Worm (Caenorhabditis elegans) whole organism, young adult: ENCODE results near the gene hot-9.

Source experiments
- B0019.2 ChIP-seq: fragments of 200-800 bp; sonication (Bioruptor generic); conservative IDR thresholded peaks from 2 replicates; pipeline ENCODE4 v1.3.6; 2022; ENCODE audit warnings: missing genetic modification reagents, missing genetic modification characterization, missing compliant biosample characterization
- B0035.1 ChIP-seq: sonication (generic microtip); optimal IDR thresholded peaks from 2 replicates; lab custom pipeline; 2016; ENCODE audit warnings: missing genetic modification characterization, mild to moderate bottlenecking, missing compliant biosample characterization, missing genotype, missing genetic modification reagents
- F22D6.2 ChIP-seq: sonication (generic microtip); optimal IDR thresholded peaks from 2 replicates; lab custom pipeline; 2016; ENCODE audit warnings: mild to moderate bottlenecking, missing genetic modification characterization, missing compliant biosample characterization
- F23B12.7 ChIP-seq: sonication (generic microtip); optimal IDR thresholded peaks from 2 replicates; lab custom pipeline; 2017; ENCODE audit warnings: missing genetic modification characterization, mild to moderate bottlenecking, missing compliant biosample characterization, antibody characterized with exemption, moderate library complexity; ENCODE audit not compliant: insufficient read depth
- F37B4.10 ChIP-seq: fragments of 200-800 bp; sonication (Bioruptor generic); IDR thresholded peaks from 2 replicates; pipeline ENCODE4 v1.3.6; 2022; ENCODE audit warnings: missing genetic modification characterization, missing compliant biosample characterization
- F39B2.1 ChIP-seq: fragments of 200-800 bp; sonication (Bioruptor generic); IDR thresholded peaks from 2 replicates; pipeline ENCODE4 v1.3.6; 2022; ENCODE audit warnings: missing genetic modification reagents, missing genetic modification characterization, missing compliant biosample characterization
- F49E8.2 ChIP-seq: sonication (generic microtip); optimal IDR thresholded peaks from 3 replicates; lab custom pipeline; 2017; ENCODE audit warnings: missing genetic modification characterization, mild to moderate bottlenecking, missing compliant biosample characterization, antibody characterized with exemption, moderate library complexity; ENCODE audit not compliant: insufficient read depth
- F55B11.4 ChIP-seq: sonication (generic microtip); optimal IDR thresholded peaks from 2 replicates; lab custom pipeline; 2016; ENCODE audit warnings: missing compliant biosample characterization, missing genetic modification characterization, borderline replicate concordance; ENCODE audit not compliant: insufficient read depth
- T07F8.4 ChIP-seq: sonication (generic microtip); optimal IDR thresholded peaks from 2 replicates; lab custom pipeline; 2016; ENCODE audit warnings: mild to moderate bottlenecking, missing genetic modification characterization, moderate library complexity, missing compliant biosample characterization
- ama-1 ChIP-seq, 3 experiments: fragments of 150-350 bp in 1 of 3; sonication (generic microtip) in 2 of 3; optimal IDR thresholded peaks; 2 replicates each; lab custom pipeline; 2014 to 2018; ENCODE audit warnings: missing biosample characterization in 2 of 3, missing genetic modification characterization in 2 of 3, missing genetic modification reagents in 2 of 3
- attf-5 ChIP-seq: fragments of 200-800 bp; sonication (Bioruptor generic); optimal IDR thresholded peaks from 2 replicates; lab custom pipeline; 2018; ENCODE audit warnings: mild to moderate bottlenecking, missing genetic modification characterization, missing compliant biosample characterization
- attf-6 ChIP-seq: fragments of 200-800 bp; sonication (Bioruptor generic); IDR thresholded peaks from 2 replicates; pipeline ENCODE4 v1.3.6; 2022; ENCODE audit warnings: missing genetic modification reagents, missing genetic modification characterization, missing compliant biosample characterization
- cebp-1 ChIP-seq, 2 experiments: fragments of 200-800 bp in 1 of 2; sonication (Bioruptor generic) in 1 of 2; sonication (generic microtip) in 1 of 2; IDR thresholded peaks in 1 of 2; optimal IDR thresholded peaks in 1 of 2; 2 replicates each; pipeline versions ENCODE4 v1.3.6 to Lab custom; 2017 to 2022; ENCODE audit warnings: missing compliant biosample characterization in 2 of 2, missing genetic modification characterization in 2 of 2, mild to moderate bottlenecking in 1 of 2, missing genetic modification reagents in 1 of 2, moderate library complexity in 1 of 2
- cebp-2 ChIP-seq: fragments of 200-800 bp; sonication (Bioruptor generic); IDR thresholded peaks from 2 replicates; pipeline ENCODE4 v1.3.6; 2022; ENCODE audit warnings: missing genetic modification characterization, missing compliant biosample characterization
- ceh-100 ChIP-seq: fragments of 200-800 bp; sonication (Bioruptor generic); IDR thresholded peaks from 2 replicates; pipeline ENCODE4 v1.3.6; 2022; ENCODE audit warnings: missing genetic modification reagents, missing genetic modification characterization, missing compliant biosample characterization
- ceh-58 ChIP-seq: fragments of 200-800 bp; sonication (Bioruptor generic); IDR thresholded peaks from 2 replicates; pipeline ENCODE4 v1.3.6; 2022; ENCODE audit warnings: missing genetic modification characterization, missing compliant biosample characterization
- ceh-79 ChIP-seq: sonication (generic microtip); optimal IDR thresholded peaks from 2 replicates; lab custom pipeline; 2017; ENCODE audit warnings: mild to moderate bottlenecking, missing genetic modification characterization, missing compliant biosample characterization
- ceh-91 ChIP-seq: fragments of 200-800 bp; sonication (Bioruptor generic); IDR thresholded peaks from 2 replicates; pipeline ENCODE4 v1.3.6; 2022; ENCODE audit warnings: missing genetic modification reagents, missing genetic modification characterization, missing compliant biosample characterization
- chd-7 ChIP-seq: sonication (generic microtip); optimal IDR thresholded peaks from 2 replicates; lab custom pipeline; 2016; ENCODE audit warnings: mild to moderate bottlenecking, missing genetic modification characterization, moderate library complexity, missing compliant biosample characterization
- dox-1 ChIP-seq: fragments of 200-800 bp; sonication (Bioruptor generic); IDR thresholded peaks from 2 replicates; pipeline ENCODE4 v1.3.6; 2022; ENCODE audit warnings: missing genetic modification reagents, missing genetic modification characterization, missing compliant biosample characterization
- dpff-1 ChIP-seq: sonication (generic microtip); optimal IDR thresholded peaks from 2 replicates; lab custom pipeline; 2017; ENCODE audit warnings: mild to moderate bottlenecking, missing genetic modification characterization, missing compliant biosample characterization
- efl-1 ChIP-seq: fragments of 150-350 bp; optimal IDR thresholded peaks from 2 replicates; lab custom pipeline; 2014; ENCODE audit warnings: missing biosample characterization, missing genetic modification reagents, missing genetic modification characterization
- egrh-3 ChIP-seq: fragments of 200-800 bp; sonication (Bioruptor generic); IDR thresholded peaks from 2 replicates; pipeline ENCODE4 v1.3.6; 2022; ENCODE audit warnings: missing genetic modification reagents, missing genetic modification characterization, missing compliant biosample characterization
- ets-4 ChIP-seq: fragments of 200-800 bp; sonication (Bioruptor generic); optimal IDR thresholded peaks from 2 replicates; lab custom pipeline; 2018; ENCODE audit warnings: mild to moderate bottlenecking, missing genetic modification characterization, missing compliant biosample characterization
- fkh-3 ChIP-seq: sonication (generic microtip); optimal IDR thresholded peaks from 2 replicates; lab custom pipeline; 2016; ENCODE audit warnings: mild to moderate bottlenecking, missing genetic modification characterization, missing compliant biosample characterization
- him-1 ChIP-seq: sonication (generic microtip); optimal IDR thresholded peaks from 2 replicates; lab custom pipeline; 2016; ENCODE audit warnings: missing genotype, missing genetic modification reagents, missing genetic modification characterization, missing compliant biosample characterization
- lin-54 ChIP-seq: fragments of 200-800 bp; sonication (Bioruptor generic); optimal IDR thresholded peaks from 2 replicates; lab custom pipeline; 2018; ENCODE audit warnings: mild to moderate bottlenecking, missing genetic modification characterization, missing compliant biosample characterization
- lsl-1 ChIP-seq: fragments of 200-800 bp; sonication (Bioruptor generic); optimal IDR thresholded peaks from 2 replicates; lab custom pipeline; 2018; ENCODE audit warnings: mild to moderate bottlenecking, missing genetic modification characterization, moderate library complexity, missing compliant biosample characterization
- madf-3 ChIP-seq: fragments of 200-800 bp; sonication (Bioruptor generic); IDR thresholded peaks from 2 replicates; pipeline ENCODE4 v1.3.6; 2022; ENCODE audit warnings: missing genetic modification reagents, missing genetic modification characterization, missing compliant biosample characterization
- madf-6 ChIP-seq: fragments of 200-800 bp; sonication (Bioruptor generic); IDR thresholded peaks from 2 replicates; pipeline ENCODE4 v1.3.6; 2022; ENCODE audit warnings: missing genetic modification reagents, missing genetic modification characterization, missing compliant biosample characterization
- madf-8 ChIP-seq: fragments of 200-800 bp; sonication (Bioruptor generic); conservative IDR thresholded peaks from 2 replicates; pipeline ENCODE4 v1.3.6; 2022; ENCODE audit warnings: missing genetic modification reagents, missing genetic modification characterization, missing compliant biosample characterization
- mel-28 ChIP-seq: sonication (generic microtip); optimal IDR thresholded peaks from 2 replicates; lab custom pipeline; 2016; ENCODE audit warnings: borderline replicate concordance, mild to moderate bottlenecking, missing genetic modification characterization, missing compliant biosample characterization
- mxl-1 ChIP-seq: sonication (generic microtip); optimal IDR thresholded peaks from 2 replicates; lab custom pipeline; 2016; ENCODE audit warnings: missing genetic modification characterization, missing compliant biosample characterization
- nfya-1 ChIP-seq: sonication (generic microtip); optimal IDR thresholded peaks from 2 replicates; lab custom pipeline; 2017; ENCODE audit warnings: antibody characterized with exemption, missing compliant biosample characterization, missing genetic modification characterization, borderline replicate concordance; ENCODE audit not compliant: insufficient read depth
- nhr-120 ChIP-seq: fragments of 200-800 bp; sonication (Bioruptor generic); IDR thresholded peaks from 2 replicates; pipeline ENCODE4 v1.3.6; 2022; ENCODE audit warnings: missing genetic modification characterization, missing compliant biosample characterization
- nhr-90 ChIP-seq: sonication (generic microtip); optimal IDR thresholded peaks from 2 replicates; lab custom pipeline; 2016; ENCODE audit warnings: missing genotype, mild to moderate bottlenecking, missing genetic modification characterization, missing compliant biosample characterization
- rcor-1 ChIP-seq: fragments of 200-800 bp; sonication (Bioruptor generic); IDR thresholded peaks from 2 replicates; pipeline ENCODE4 v1.3.6; 2022; ENCODE audit warnings: missing genetic modification reagents, missing genetic modification characterization, missing compliant biosample characterization
- rec-8 ChIP-seq, 2 experiments: sonication (generic microtip); optimal IDR thresholded peaks; 2 replicates each; lab custom pipeline; 2016; ENCODE audit warnings: mild to moderate bottlenecking in 2 of 2, missing genetic modification characterization in 2 of 2, missing genetic modification reagents in 2 of 2, missing genotype in 2 of 2, missing biosample characterization in 1 of 2, missing compliant biosample characterization in 1 of 2, moderate library complexity in 1 of 2
- snpc-4 ChIP-seq, 5 experiments: fragments of 150-350 bp in 1 of 5; sonication (generic microtip) in 4 of 5; optimal IDR thresholded peaks; 2 replicates each; lab custom pipeline; 2014 to 2018; ENCODE audit warnings: missing genetic modification characterization in 5 of 5, missing biosample characterization in 3 of 5, antibody characterized with exemption in 2 of 5, mild to moderate bottlenecking in 2 of 5, missing compliant biosample characterization in 2 of 5, missing genotype in 2 of 5, moderate library complexity in 2 of 5, missing genetic modification reagents in 1 of 5
- sptf-2 ChIP-seq: fragments of 200-800 bp; sonication (Bioruptor generic); optimal IDR thresholded peaks from 2 replicates; lab custom pipeline; 2018; ENCODE audit warnings: mild to moderate bottlenecking, missing genetic modification characterization, missing compliant biosample characterization
- tbp1 ChIP-seq: fragments of 200-800 bp; sonication (Bioruptor generic); optimal IDR thresholded peaks from 2 replicates; lab custom pipeline; 2018; ENCODE audit warnings: mild to moderate bottlenecking, missing genetic modification characterization, missing compliant biosample characterization
- ztf-25 ChIP-seq: fragments of 200-800 bp; sonication (Bioruptor generic); IDR thresholded peaks from 2 replicates; pipeline ENCODE4 v1.3.6; 2022; ENCODE audit warnings: missing genetic modification reagents, missing genetic modification characterization, missing compliant biosample characterization
- ztf-6 ChIP-seq: fragments of 200-800 bp; sonication (Bioruptor generic); IDR thresholded peaks from 2 replicates; pipeline ENCODE4 v1.3.6; 2022; ENCODE audit warnings: missing genetic modification reagents, missing genetic modification characterization, missing compliant biosample characterization

hot-9 gene

ce11 chrIV:5045389-5045788 lies at the start of gene hot-9:
Gene hot-9, minus strand, starts transcription at chrIV:5045489.
- TF ChIP-seq F37B4.10 (GFP tag; lab: Robert Waterston, UW) = no peak
- TF ChIP-seq attf-5 = no peak
- no peak for TF ChIP-seq lsl-1 (GFP tag; lab: Kevin White, UChicago)
- no peak for TF ChIP-seq efl-1
- TF ChIP-seq rec-8 (tag; optimal IDR thresholded peaks at IDR 0.05; lab: Kevin White, UChicago) = no peak
- no peak for TF ChIP-seq egrh-3 (GFP tag; lab: Robert Waterston, UW)
- TF ChIP-seq B0019.2 (GFP tag; lab: Robert Waterston, UW) = no peak
- TF ChIP-seq mxl-1 (tag; lab: Kevin White, UChicago) = no peak

- no peak for TF ChIP-seq ztf-25 (GFP tag; lab: Robert Waterston, UW)
- no peak for TF ChIP-seq nfya-1 (tag; lab: Kevin White, UChicago)
- no peak for TF ChIP-seq F22D6.2
- no peak for TF ChIP-seq F39B2.1
- TF ChIP-seq him-1 (tag; lab: Kevin White, UChicago) = no peak
- TF ChIP-seq ets-4 (GFP tag; lab: Kevin White, UChicago) = no peak
- no peak for TF ChIP-seq sptf-2 (GFP tag; lab: Kevin White, UChicago)
- no peak for TF ChIP-seq madf-6
- TF ChIP-seq attf-6 = no peak
- no peak for TF ChIP-seq ama-1 (optimal IDR thresholded peaks at IDR 0.05; lab: Kevin White, UChicago)
- no peak for TF ChIP-seq ama-1 (GFP tag; optimal IDR thresholded peaks at IDR 0.05; lab: Kevin White, UChicago)
- TF ChIP-seq, all 124 proteins: peak for 0
Observed at ce11 chrIV:5093462-5093861, 48.2 kb upstream of the hot-9 start.

DNA sequence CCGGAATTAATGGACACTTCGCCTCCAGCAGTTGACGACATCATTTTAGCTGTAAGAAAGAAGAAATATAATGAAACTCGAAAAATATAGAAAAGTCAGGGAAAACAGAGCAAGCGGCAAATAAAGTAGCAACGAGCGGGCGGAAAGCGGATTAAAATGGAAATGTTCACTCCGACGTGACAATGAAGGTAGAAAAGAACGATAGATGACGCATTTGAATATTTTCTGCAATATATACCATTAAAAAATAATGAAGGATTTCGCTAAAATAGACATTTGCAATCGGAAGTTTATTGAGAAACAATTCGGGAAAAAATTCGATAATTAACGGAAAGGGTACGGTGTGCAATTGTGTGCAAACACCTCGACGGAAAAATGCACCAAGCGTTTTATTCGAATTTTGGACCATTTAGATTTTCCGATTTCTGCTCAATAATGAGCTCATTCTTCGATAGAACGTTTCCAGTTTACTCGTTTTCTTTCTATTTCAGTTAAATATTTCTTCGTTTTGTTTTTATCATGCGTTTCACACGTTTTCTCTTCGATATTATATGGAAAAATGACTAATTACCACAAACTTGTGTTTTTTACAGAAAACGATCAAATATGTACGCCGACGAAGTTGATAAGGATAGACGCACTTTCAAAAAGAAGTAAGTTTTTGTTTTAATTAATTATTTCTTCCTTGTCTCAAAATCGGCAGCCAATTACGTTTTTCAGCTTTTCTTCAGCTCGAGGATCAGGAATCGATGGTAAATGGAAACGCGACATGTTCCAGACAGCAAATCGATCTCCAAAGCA lies 45.9 kb upstream of the hot-9 start, which contains the start of the genes snpn-1 and C02B10.4:
snpn-1 (minus strand) TSS at position 51 of the 801 bp plus-strand sequence.
C02B10.4 (plus strand) TSS at position 594 of the 801 bp plus-strand sequence.
- TF ChIP-seq nhr-90 (tag; lab: Kevin White, UChicago) (no peak), dox-1 (GFP tag; lab: Robert Waterston, UW) (no peak), F55B11.4 (no peak), ztf-6 (GFP tag; lab: Robert Waterston, UW) (no peak), dpff-1 (no peak), snpc-4 (GFP tag; optimal IDR thresholded peaks at IDR 0.05; lab: Kevin White, UChicago) (peak; percentile 15), snpc-4 (tag; optimal IDR thresholded peaks at IDR 0.05; lab: Kevin White, UChicago) (peak in 3 of 4 experiments; percentile 7 to 73 (median 71)), ceh-91 (GFP tag; lab: Robert Waterston, UW) (no peak), ceh-100 (no peak), lin-54 (GFP tag; lab: Kevin White, UChicago) (no peak), lsl-1 (GFP tag; lab: Kevin White, UChicago) (peak; percentile 76), cebp-2 (GFP tag; lab: Robert Waterston, UW) (no peak), madf-3 (no peak), ceh-58 (GFP tag; lab: Robert Waterston, UW) (no peak), F23B12.7 (peak; percentile 10), T07F8.4 (tag; lab: Kevin White, UChicago) (no peak), madf-8 (no peak), cebp-1 (GFP tag; IDR thresholded peaks at IDR 0.05; lab: Robert Waterston, UW) (no peak), cebp-1 (tag; optimal IDR thresholded peaks at IDR 0.05; lab: Kevin White, UChicago) (peak; percentile 8), F49E8.2 (tag; lab: Kevin White, UChicago) (no peak), mel-28 (no peak), fkh-3 (tag; lab: Kevin White, UChicago) (no peak), attf-6 (no peak), ceh-79 (tag; lab: Kevin White, UChicago) (no peak), chd-7 (tag; lab: Kevin White, UChicago) (no peak), B0035.1 (no peak), nhr-120 (GFP tag; lab: Robert Waterston, UW) (no peak), tbp1 (GFP tag; lab: Kevin White, UChicago) (peak; percentile 8), rcor-1 (GFP tag; lab: Robert Waterston, UW) (no peak)
